Fruit fly (Drosophila melanogaster): ENCODE measurements around the gene Golgin104.

Golgin104 gene

DNA sequence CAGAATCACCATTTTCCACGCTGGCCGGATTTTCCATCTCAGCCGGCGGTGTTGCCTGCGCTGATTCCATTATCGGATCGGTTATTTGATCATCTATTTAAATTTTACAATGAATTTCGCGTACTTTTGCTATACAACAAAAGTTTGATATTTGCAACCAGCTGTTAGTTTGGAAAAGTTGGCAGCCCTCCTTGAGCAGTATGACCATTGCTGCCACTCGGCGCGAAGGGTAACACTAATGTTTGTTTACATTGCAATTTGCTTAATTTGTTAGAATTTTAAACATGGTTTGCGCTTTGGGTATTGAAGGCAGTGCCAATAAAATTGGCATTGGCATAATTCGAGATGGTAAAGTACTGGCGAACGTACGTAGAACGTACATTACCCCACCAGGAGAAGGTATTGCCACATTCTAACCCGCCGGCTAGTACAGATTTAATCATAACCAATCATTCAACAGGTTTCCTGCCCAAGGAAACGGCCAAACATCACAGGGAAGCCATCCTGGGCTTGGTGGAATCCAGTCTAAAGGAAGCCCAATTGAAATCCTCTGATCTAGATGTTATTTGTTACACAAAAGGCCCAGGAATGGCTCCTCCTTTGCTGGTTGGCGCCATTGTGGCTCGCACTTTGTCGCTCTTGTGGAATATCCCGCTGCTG is at the start of gene Golgin104, which contains the start of gene Tcs3:
Gene Golgin104 (minus strand): TSS at position 182 of the 660 bp plus-strand sequence.
Gene Tcs3 (plus strand): TSS at position 222 of the 660 bp plus-strand sequence.
- TF ChIP-seq h (optimal IDR thresholded peaks at IDR 0.05) (no peak), insv (optimal IDR thresholded peaks at IDR 0.05) (no peak), Myc (optimal IDR thresholded peaks at IDR 0.05) (no peak), psq (optimal IDR thresholded peaks at IDR 0.05) (no peak)

dm6 chr3L:16400175-16400574 is 48.4 kb upstream of the Golgin104 start, which contains the start of gene CG44836:
TSS of gene CG44836 (minus strand) at chr3L:16400275.
- TF ChIP-seq insv (optimal IDR thresholded peaks at IDR 0.05) (no peak), psq (optimal IDR thresholded peaks at IDR 0.05) (no peak), Myc (optimal IDR thresholded peaks at IDR 0.05) (no peak), Sin3A (optimal IDR thresholded peaks at IDR 0.05) (no peak), ttk (optimal IDR thresholded peaks at IDR 0.05) (no peak), h (optimal IDR thresholded peaks at IDR 0.05) (no peak)

DNA sequence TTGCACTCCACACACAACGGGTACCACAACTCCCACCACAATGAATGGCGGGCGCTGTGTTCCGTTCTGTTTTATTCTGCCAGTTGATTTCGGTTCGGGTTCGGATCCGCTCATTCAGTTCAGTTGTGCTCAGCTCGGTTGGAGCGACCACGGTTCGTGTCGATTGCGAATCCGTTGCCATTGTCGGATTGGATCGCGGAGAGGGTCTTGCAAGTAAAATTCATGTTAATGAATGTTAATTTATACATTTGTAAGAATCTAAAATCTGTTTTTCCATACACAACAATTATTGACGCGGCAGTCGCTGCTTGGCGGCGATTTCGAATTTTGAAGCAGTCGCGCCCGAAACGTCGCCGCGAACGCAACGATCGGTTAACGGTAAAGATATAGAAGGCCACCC is 42.8 kb upstream of the Golgin104 start, which contains the start of gene Gagr:
Gene Gagr (plus strand): TSS at position 81 of the 400 bp plus-strand sequence.
- TF ChIP-seq Sin3A (optimal IDR thresholded peaks at IDR 0.05): no peak
- TF ChIP-seq ttk (optimal IDR thresholded peaks at IDR 0.05): no peak
- TF ChIP-seq insv (optimal IDR thresholded peaks at IDR 0.05): no peak
- TF ChIP-seq psq (optimal IDR thresholded peaks at IDR 0.05): no peak
- no peak for TF ChIP-seq h (optimal IDR thresholded peaks at IDR 0.05)
- no peak for TF ChIP-seq Myc (optimal IDR thresholded peaks at IDR 0.05)

DNA sequence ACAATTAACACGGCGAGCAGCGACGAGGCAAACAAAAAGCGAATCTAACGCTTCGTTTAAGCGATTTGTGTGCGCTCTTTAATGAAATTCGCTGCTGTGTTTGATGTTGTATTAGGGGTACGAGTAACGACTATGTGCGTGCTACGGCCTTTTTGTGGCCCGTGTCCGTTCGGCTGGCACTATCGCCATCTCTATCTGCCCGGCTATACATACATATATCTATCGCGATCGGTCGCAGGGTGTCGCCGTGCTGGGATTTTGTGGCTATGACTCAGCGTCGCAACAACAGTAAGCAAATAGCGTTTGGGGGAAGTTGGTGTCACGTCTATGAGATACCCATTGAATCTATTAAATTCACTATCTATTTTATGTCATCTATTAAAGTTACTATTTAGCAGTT is 41.9 kb upstream of the Golgin104 start:
- no peak for TF ChIP-seq Myc (optimal IDR thresholded peaks at IDR 0.05)
- TF ChIP-seq insv (optimal IDR thresholded peaks at IDR 0.05): no peak
- no peak for TF ChIP-seq h (optimal IDR thresholded peaks at IDR 0.05)
- TF ChIP-seq psq (optimal IDR thresholded peaks at IDR 0.05): no peak
- no peak for TF ChIP-seq ttk (optimal IDR thresholded peaks at IDR 0.05)
- TF ChIP-seq Sin3A (optimal IDR thresholded peaks at IDR 0.05): no peak

- TF ChIP-seq insv (optimal IDR thresholded peaks at IDR 0.05) (no peak), ttk (optimal IDR thresholded peaks at IDR 0.05) (no peak), h (optimal IDR thresholded peaks at IDR 0.05) (no peak), Myc (optimal IDR thresholded peaks at IDR 0.05) (no peak), Sin3A (optimal IDR thresholded peaks at IDR 0.05) (no peak), psq (optimal IDR thresholded peaks at IDR 0.05) (no peak)
These were observed 41.1 kb upstream of the Golgin104 start for dm6 chr3L:16392874-16393273.

- no peak for TF ChIP-seq Sin3A (optimal IDR thresholded peaks at IDR 0.05)
- TF ChIP-seq h (optimal IDR thresholded peaks at IDR 0.05): no peak
- TF ChIP-seq Myc (optimal IDR thresholded peaks at IDR 0.05): no peak
- TF ChIP-seq psq (optimal IDR thresholded peaks at IDR 0.05): no peak
- no peak for TF ChIP-seq ttk (optimal IDR thresholded peaks at IDR 0.05)
- TF ChIP-seq insv (optimal IDR thresholded peaks at IDR 0.05): no peak
These were observed 40.6 kb upstream of the Golgin104 start for dm6 chr3L:16392203-16392800.

DNA sequence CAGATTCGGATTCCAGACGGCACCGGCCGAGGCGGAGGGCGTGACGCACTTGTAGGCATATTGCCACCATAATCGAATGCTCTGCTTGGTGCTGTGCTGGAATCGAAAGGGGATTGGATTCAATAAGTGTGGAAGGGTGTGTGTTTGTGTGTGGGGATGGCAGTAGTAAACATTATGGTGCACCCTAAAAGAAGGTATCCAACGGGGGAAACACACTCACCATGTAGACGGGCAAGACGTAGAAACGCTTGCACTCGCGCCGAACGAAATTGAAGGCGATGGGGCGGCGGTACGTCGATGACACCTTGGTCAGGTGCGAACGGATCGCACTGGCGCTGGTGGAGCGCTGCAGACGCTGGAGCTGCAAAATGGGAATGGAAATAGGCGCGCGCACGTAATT is 39.5 kb upstream of the Golgin104 start:
- TF ChIP-seq insv (optimal IDR thresholded peaks at IDR 0.05): no peak
- TF ChIP-seq Sin3A (optimal IDR thresholded peaks at IDR 0.05): no peak
- TF ChIP-seq h (optimal IDR thresholded peaks at IDR 0.05): no peak
- no peak for TF ChIP-seq Myc (optimal IDR thresholded peaks at IDR 0.05)
- TF ChIP-seq psq (optimal IDR thresholded peaks at IDR 0.05): no peak
- TF ChIP-seq ttk (optimal IDR thresholded peaks at IDR 0.05): no peak

dm6 chr3L:16390793-16391192 is 39.0 kb upstream of the Golgin104 start:
- no peak for TF ChIP-seq Sin3A (optimal IDR thresholded peaks at IDR 0.05)
- no peak for TF ChIP-seq Myc (optimal IDR thresholded peaks at IDR 0.05)
- no peak for TF ChIP-seq psq (optimal IDR thresholded peaks at IDR 0.05)
- no peak for TF ChIP-seq h (optimal IDR thresholded peaks at IDR 0.05)
- TF ChIP-seq ttk (optimal IDR thresholded peaks at IDR 0.05): no peak
- no peak for TF ChIP-seq insv (optimal IDR thresholded peaks at IDR 0.05)

- TF ChIP-seq Sin3A (optimal IDR thresholded peaks at IDR 0.05) (no peak), insv (optimal IDR thresholded peaks at IDR 0.05) (no peak), h (optimal IDR thresholded peaks at IDR 0.05) (no peak), psq (optimal IDR thresholded peaks at IDR 0.05) (no peak), ttk (optimal IDR thresholded peaks at IDR 0.05) (no peak)
These were observed 34.3 kb upstream of the Golgin104 start, which contains the start of the genes Agpat3 and RAF2 for dm6 chr3L:16385880-16386584. TSS of gene Agpat3 (minus strand) at chr3L:16385957. TSS of gene RAF2 (plus strand) at chr3L:16386327.

DNA sequence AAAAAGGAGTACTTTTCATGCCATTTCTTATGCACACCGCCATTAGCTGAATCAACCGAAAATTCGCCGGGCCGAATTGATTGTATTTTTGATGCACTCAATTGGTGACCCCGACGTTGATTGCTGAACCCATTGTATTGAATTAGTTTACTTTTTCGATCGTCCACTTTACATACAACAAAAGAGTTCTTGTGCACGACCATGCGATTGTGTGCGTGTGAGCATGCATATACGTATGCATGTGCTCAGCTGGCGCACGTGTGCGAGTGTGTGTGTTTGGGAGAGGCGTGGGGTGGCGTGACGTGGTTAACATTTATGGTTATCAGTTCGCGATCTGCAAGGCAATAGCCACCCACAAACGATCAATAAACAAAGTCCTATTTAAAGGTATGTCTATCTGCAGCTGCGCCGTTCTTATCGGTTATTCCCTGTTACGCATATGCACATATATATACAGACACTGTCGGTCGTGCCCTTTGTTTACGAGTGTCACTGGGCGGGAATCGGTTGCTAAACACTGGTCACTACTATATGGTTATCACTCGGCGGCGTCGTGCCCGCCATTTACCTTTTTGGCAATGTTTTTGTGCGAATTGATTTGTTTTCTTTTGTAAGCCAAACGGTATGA is 33.6 kb upstream of the Golgin104 start:
- TF ChIP-seq Myc (optimal IDR thresholded peaks at IDR 0.05): no peak
- TF ChIP-seq Sin3A (optimal IDR thresholded peaks at IDR 0.05): no peak

DNA sequence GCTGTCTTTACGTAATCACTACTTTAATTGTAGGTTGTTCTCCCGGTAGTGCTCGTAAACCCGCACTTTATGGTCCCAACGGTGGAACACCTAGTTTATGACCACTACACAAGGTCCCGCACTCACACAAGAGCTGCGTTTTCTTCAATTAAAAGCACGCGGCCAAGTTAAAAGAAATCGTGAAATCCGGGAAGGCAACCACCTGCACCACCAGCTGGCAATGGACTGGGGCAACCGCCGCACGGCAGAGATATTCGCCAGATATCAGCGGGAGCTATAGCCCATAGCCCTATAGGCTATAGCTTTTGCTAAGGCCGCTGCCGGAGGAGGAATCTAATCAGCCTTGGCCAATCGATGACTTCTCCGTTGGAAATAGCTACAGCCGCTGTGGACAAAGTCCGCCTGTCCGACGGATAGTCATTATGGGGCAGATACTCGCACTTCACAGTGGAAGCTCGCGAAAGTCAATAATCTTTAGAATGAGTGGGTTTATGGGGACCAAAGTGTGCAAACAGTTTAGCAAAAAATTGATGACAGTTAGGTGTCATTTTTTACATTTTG is 32.5 kb upstream of the Golgin104 start:
- TF ChIP-seq Sin3A (optimal IDR thresholded peaks at IDR 0.05) (no peak), psq (optimal IDR thresholded peaks at IDR 0.05) (no peak), h (optimal IDR thresholded peaks at IDR 0.05) (no peak), Myc (optimal IDR thresholded peaks at IDR 0.05) (no peak), insv (optimal IDR thresholded peaks at IDR 0.05) (no peak), ttk (optimal IDR thresholded peaks at IDR 0.05) (no peak)

All from Kc167 (cell line).